Worm (Caenorhabditis elegans) whole organism, early embryonic: ENCODE data around the gene nhr-183.

Experiments used
- F13C5.2 ChIP-seq: sonication (generic microtip); optimal IDR thresholded peaks from 2 replicates; lab custom pipeline; 2017; ENCODE audit warnings: mild to moderate bottlenecking, missing genetic modification characterization, inconsistent platforms, missing compliant biosample characterization
- ama-1 ChIP-seq: fragments of 150-350 bp; optimal IDR thresholded peaks from 2 replicates; lab custom pipeline; 2014
- ceh-13 ChIP-seq: fragments of 200-800 bp; sonication (Bioruptor generic); optimal IDR thresholded peaks from 2 replicates; lab custom pipeline; 2018; ENCODE audit warnings: mild to moderate bottlenecking, missing genetic modification characterization, missing compliant biosample characterization
- ceh-36 ChIP-seq: sonication (generic microtip); optimal IDR thresholded peaks from 2 replicates; lab custom pipeline; 2016; ENCODE audit warnings: missing genetic modification characterization, inconsistent platforms, missing compliant biosample characterization
- ets-7 ChIP-seq: sonication (generic microtip); optimal IDR thresholded peaks from 2 replicates; lab custom pipeline; 2016; ENCODE audit warnings: missing genotype, missing genetic modification characterization, missing compliant biosample characterization
- flt-1 ChIP-seq: fragments of 200-800 bp; sonication (Bioruptor generic); IDR thresholded peaks from 2 replicates; pipeline ENCODE4 v1.3.6; 2022; ENCODE audit warnings: missing genetic modification characterization, missing compliant biosample characterization
- hmbx-1 ChIP-seq: sonication (generic microtip); optimal IDR thresholded peaks from 2 replicates; lab custom pipeline; 2016; ENCODE audit warnings: mild to moderate bottlenecking, missing genetic modification characterization, missing compliant biosample characterization
- sea-1 ChIP-seq: fragments of 200-800 bp; sonication (Bioruptor generic); conservative IDR thresholded peaks from 2 replicates; pipeline ENCODE4 v1.3.6; 2022; ENCODE audit warnings: missing genetic modification characterization, missing compliant biosample characterization
- tbx-37 ChIP-seq: fragments of 200-800 bp; sonication (Bioruptor generic); conservative IDR thresholded peaks from 2 replicates; pipeline ENCODE4 v1.3.6; 2022; ENCODE audit warnings: missing genetic modification reagents, missing genetic modification characterization, missing compliant biosample characterization

ce11 chrV:2216927-2217326, 47.5 kb downstream of the nhr-183 start:
- TF ChIP-seq tbx-37 (GFP tag; lab: Robert Waterston, UW) (no peak), F13C5.2 (tag; lab: Kevin White, UChicago) (no peak), sea-1 (GFP tag; lab: Robert Waterston, UW) (no peak), flt-1 (GFP tag; lab: Robert Waterston, UW) (no peak), ama-1 (lab: Kevin White, UChicago) (no peak), hmbx-1 (no peak), ceh-36 (no peak), ets-7 (tag; lab: Kevin White, UChicago) (no peak), ceh-13 (GFP tag; lab: Kevin White, UChicago) (no peak)
